Worm (Caenorhabditis elegans): Measurements from ENCODE around the gene pat-4.

DNA sequence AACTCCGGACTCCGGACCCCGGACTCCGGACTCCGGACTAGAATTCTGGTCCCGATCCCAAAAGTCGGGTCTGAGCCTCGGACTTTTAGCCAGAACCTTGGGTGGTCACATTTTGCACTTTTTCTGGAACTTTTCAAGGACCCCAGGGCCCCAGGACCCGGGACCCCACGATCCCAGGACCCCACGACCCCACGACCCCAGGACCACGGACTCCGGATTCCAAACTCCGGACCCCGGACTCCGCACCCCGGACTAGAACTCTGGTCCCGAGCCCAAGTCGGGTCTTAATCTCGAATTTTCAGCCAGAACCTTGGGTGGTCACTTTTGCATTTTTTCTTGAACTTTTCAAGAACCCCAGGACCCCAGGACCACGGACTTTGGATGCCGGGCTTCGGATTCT lies 51.9 kb downstream of the pat-4 start:
- TF ChIP-seq ztf-29 (GFP tag; IDR thresholded peaks at IDR 0.05): no peak
- TF ChIP-seq flt-1 (GFP tag; IDR thresholded peaks at IDR 0.05): no peak
- TF ChIP-seq med-1 (GFP tag; optimal IDR thresholded peaks at IDR 0.05; ENCODE audit: insufficient read depth): no peak
- TF ChIP-seq cog-1 (tag; optimal IDR thresholded peaks at IDR 0.05): no peak
- no peak for TF ChIP-seq klf-2 (GFP tag; conservative IDR thresholded peaks at IDR 0.05)
- no peak for TF ChIP-seq ref-1 (GFP tag; conservative IDR thresholded peaks at IDR 0.05)
- no peak for TF ChIP-seq tab-1 (GFP tag; IDR thresholded peaks at IDR 0.05)
- no peak for TF ChIP-seq ztf-23 (GFP tag; IDR thresholded peaks at IDR 0.05)

All from whole organism, midembryonic.